Fruit fly (Drosophila melanogaster) Kc167 (cell line): ENCODE results near the gene Spn28F.

ENCODE experiments used
- Myc ChIP-seq: fragments of >200 bp; optimal IDR thresholded peaks from 2 replicates; lab custom pipeline; 2017; ENCODE audit warnings: missing external identifiers
- Sin3A ChIP-seq: fragments of >200 bp; optimal IDR thresholded peaks from 2 replicates; lab custom pipeline; 2018; ENCODE audit warnings: missing external identifiers
- h ChIP-seq: fragments of >200 bp; optimal IDR thresholded peaks from 3 replicates; lab custom pipeline; 2018; ENCODE audit warnings: missing external identifiers
- insv ChIP-seq: fragments of >200 bp; optimal IDR thresholded peaks from 3 replicates; lab custom pipeline; 2018; ENCODE audit warnings: missing external identifiers
- psq ChIP-seq: fragments of >200 bp; optimal IDR thresholded peaks from 2 replicates; lab custom pipeline; 2017; ENCODE audit warnings: missing external identifiers
- ttk ChIP-seq: sonication (Bioruptor generic); optimal IDR thresholded peaks from 2 replicates; lab custom pipeline; 2017; ENCODE audit warnings: missing external identifiers

Gene Spn28F

DNA sequence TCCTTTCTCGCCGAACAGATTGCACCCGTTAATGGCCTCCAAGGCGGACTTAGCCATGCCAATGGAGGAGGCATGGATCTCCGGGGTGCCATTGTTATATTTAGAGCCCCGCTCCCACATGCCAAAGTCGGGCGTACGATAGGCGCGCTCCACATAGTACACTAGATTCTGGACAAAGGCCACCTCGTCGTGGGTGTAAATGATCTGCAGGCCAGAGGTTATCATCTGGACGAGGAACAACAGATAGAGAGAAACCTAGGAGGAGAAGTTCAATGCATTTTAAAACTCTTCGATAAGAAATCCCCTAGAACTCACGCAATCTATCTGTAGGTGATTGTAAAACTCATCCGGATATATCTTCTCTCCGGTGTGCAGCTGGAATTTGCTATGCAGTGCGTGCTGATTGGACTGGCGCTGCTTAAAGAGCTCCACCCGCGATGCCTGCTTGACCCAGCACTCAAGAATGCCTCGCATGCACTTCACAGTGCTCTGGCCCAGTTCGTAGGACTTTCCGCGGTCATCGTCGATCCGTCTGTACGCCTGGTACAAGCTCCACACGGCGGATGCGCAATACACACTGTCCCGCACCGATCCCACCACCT is 45.8 kb downstream of the Spn28F start:
- TF ChIP-seq insv (lab: Kevin White, UChicago), result no peak
- no peak for TF ChIP-seq Myc (lab: Kevin White, UChicago)
- TF ChIP-seq ttk (lab: Kevin White, UChicago), result no peak
- no peak for TF ChIP-seq psq (lab: Kevin White, UChicago)
- TF ChIP-seq Sin3A (lab: Kevin White, UChicago), result no peak
- no peak for TF ChIP-seq h (lab: Kevin White, UChicago)

DNA sequence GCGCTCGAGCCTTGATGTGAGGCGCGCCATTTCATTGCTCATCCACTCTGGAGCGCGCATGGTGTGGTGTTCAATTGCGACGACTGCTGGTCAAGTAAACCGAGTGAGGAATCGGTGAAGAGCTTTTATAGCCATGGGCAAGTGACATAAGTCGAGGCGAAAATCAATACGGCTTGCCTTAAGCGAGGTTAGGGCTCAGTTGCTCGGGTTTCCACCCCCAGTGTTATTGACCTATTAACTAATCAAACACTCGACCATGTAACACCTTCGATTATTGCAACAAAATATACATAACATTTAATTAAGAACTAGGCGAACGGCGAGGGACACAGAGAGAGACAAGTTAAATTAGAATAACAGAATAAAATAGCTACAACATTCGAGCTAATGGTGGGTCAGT is 50.9 kb downstream of the Spn28F start, which contains the start of gene CG34134:
TSS of gene CG34134 (minus strand) at position 101 of the 400 bp plus-strand sequence.
- no peak for TF ChIP-seq psq (lab: Kevin White, UChicago)
- no peak for TF ChIP-seq Sin3A (lab: Kevin White, UChicago)
- TF ChIP-seq h (lab: Kevin White, UChicago), result no peak
- TF ChIP-seq ttk (lab: Kevin White, UChicago), result no peak
- no peak for TF ChIP-seq insv (lab: Kevin White, UChicago)
- no peak for TF ChIP-seq Myc (lab: Kevin White, UChicago)
